Worm (Caenorhabditis elegans): Measurements from ENCODE around the gene Y57E12B.1.

DNA sequence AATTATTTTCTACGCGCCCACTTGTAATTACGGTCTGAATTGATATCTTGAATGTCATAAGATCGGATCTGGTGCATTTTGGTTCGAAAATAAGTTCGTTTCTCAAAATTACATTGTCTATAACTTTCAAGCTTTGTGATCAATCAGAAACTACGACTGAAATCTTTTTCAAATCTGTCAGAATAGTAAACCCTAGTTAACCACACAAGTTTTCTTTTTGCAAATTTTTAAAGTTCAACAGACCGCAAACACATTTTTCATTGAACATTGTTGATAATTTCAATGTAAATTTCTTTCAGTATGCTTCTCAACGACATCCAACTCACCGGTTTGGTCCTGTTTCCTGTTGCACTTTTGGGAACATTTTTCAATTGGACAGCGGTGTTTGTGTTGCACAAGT lies 23.2 kb downstream of the Y57E12B.1 start, which contains the start of gene srx-59:
- TF ChIP-seq hlh-30 (tag; optimal IDR thresholded peaks at IDR 0.05; ENCODE audit: insufficient read depth) (no peak), fkh-10 (GFP tag; optimal IDR thresholded peaks at IDR 0.05) (no peak), F37D6.2 (tag; optimal IDR thresholded peaks at IDR 0.05) (no peak), nhr-42 (GFP tag; IDR thresholded peaks at IDR 0.05) (no peak)

All from whole organism, L4 larva.